Worm (Caenorhabditis elegans): Measurements from ENCODE around the gene F35H10.10.

- TF ChIP-seq pha-4 (tag; optimal IDR thresholded peaks at IDR 0.05) (no peak), nfya-1 (tag; optimal IDR thresholded peaks at IDR 0.05) (no peak), ets-4 (tag; optimal IDR thresholded peaks at IDR 0.05) (no peak), ceh-45 (GFP tag; IDR thresholded peaks at IDR 0.05) (no peak), C08G9.2 (tag; optimal IDR thresholded peaks at IDR 0.05) (no peak), pqm-1 (tag; optimal IDR thresholded peaks at IDR 0.05) (no peak), sdc-2 (tag; optimal IDR thresholded peaks at IDR 0.05) (no peak), unc-55 (GFP tag; optimal IDR thresholded peaks at IDR 0.05) (no peak)
These were observed 34.3 kb upstream of the F35H10.10 start, which contains the start of the genes F17E9.18 and F17E9.15 for ce11 chrIV:8347051-8347450.

Data from whole organism, late embryonic.